Worm (Caenorhabditis elegans) whole organism, early embryonic: ENCODE results near the gene col-173.
A peak's percentile ranks its signal among the peaks of the same experiment; 100 is the strongest.
"Not testable (repeated sequence)": the region's sequence is repeated elsewhere in the genome, so short reads cannot be mapped to it uniquely, and the experiment has no call there.

Experiments used
- B0310.2 ChIP-seq: sonication (generic microtip); optimal IDR thresholded peaks from 2 replicates; lab custom pipeline; 2016; ENCODE audit warnings: mild to moderate bottlenecking, missing genetic modification characterization, missing compliant biosample characterization
- F13C5.2 ChIP-seq: sonication (generic microtip); optimal IDR thresholded peaks from 2 replicates; lab custom pipeline; 2017; ENCODE audit warnings: mild to moderate bottlenecking, missing genetic modification characterization, inconsistent platforms, missing compliant biosample characterization
- aly-1 ChIP-seq: sonication (generic microtip); optimal IDR thresholded peaks from 2 replicates; lab custom pipeline; 2016; ENCODE audit warnings: missing genetic modification characterization, missing compliant biosample characterization
- ama-1 ChIP-seq: fragments of 150-350 bp; optimal IDR thresholded peaks from 2 replicates; lab custom pipeline; 2014
- ceh-13 ChIP-seq: fragments of 200-800 bp; sonication (Bioruptor generic); optimal IDR thresholded peaks from 2 replicates; lab custom pipeline; 2018; ENCODE audit warnings: mild to moderate bottlenecking, missing genetic modification characterization, missing compliant biosample characterization
- ceh-36 ChIP-seq: sonication (generic microtip); optimal IDR thresholded peaks from 2 replicates; lab custom pipeline; 2016; ENCODE audit warnings: missing genetic modification characterization, inconsistent platforms, missing compliant biosample characterization
- ets-7 ChIP-seq: sonication (generic microtip); optimal IDR thresholded peaks from 2 replicates; lab custom pipeline; 2016; ENCODE audit warnings: missing genotype, missing genetic modification characterization, missing compliant biosample characterization
- flt-1 ChIP-seq: fragments of 200-800 bp; sonication (Bioruptor generic); IDR thresholded peaks from 2 replicates; pipeline ENCODE4 v1.3.6; 2022; ENCODE audit warnings: missing genetic modification characterization, missing compliant biosample characterization
- hmbx-1 ChIP-seq: sonication (generic microtip); optimal IDR thresholded peaks from 2 replicates; lab custom pipeline; 2016; ENCODE audit warnings: mild to moderate bottlenecking, missing genetic modification characterization, missing compliant biosample characterization
- hmg-4 ChIP-seq: fragments of 200-800 bp; sonication (Bioruptor generic); optimal IDR thresholded peaks from 2 replicates; lab custom pipeline; 2018; ENCODE audit warnings: mild to moderate bottlenecking, missing genetic modification characterization, missing compliant biosample characterization
- hnd-1 ChIP-seq: sonication (generic microtip); optimal IDR thresholded peaks from 2 replicates; lab custom pipeline; 2016; ENCODE audit warnings: missing genetic modification characterization, missing compliant biosample characterization
- pes-1 ChIP-seq: fragments of 200-800 bp; sonication (Bioruptor generic); IDR thresholded peaks from 2 replicates; pipeline ENCODE4 v1.3.6; 2022; ENCODE audit warnings: missing genetic modification reagents, missing genetic modification characterization, missing compliant biosample characterization
- scrt-1 ChIP-seq: fragments of 200-800 bp; sonication (Bioruptor generic); IDR thresholded peaks from 2 replicates; pipeline ENCODE4 v1.3.6; 2022; ENCODE audit warnings: missing genetic modification characterization, missing compliant biosample characterization
- sea-1 ChIP-seq: fragments of 200-800 bp; sonication (Bioruptor generic); conservative IDR thresholded peaks from 2 replicates; pipeline ENCODE4 v1.3.6; 2022; ENCODE audit warnings: missing genetic modification characterization, missing compliant biosample characterization
- tbx-11 ChIP-seq: fragments of 200-800 bp; sonication (Bioruptor generic); IDR thresholded peaks from 2 replicates; pipeline ENCODE4 v1.3.6; 2022; ENCODE audit warnings: missing genetic modification characterization, missing compliant biosample characterization
- tbx-37 ChIP-seq: fragments of 200-800 bp; sonication (Bioruptor generic); conservative IDR thresholded peaks from 2 replicates; pipeline ENCODE4 v1.3.6; 2022; ENCODE audit warnings: missing genetic modification reagents, missing genetic modification characterization, missing compliant biosample characterization
- tra-4 ChIP-seq: sonication (generic microtip); optimal IDR thresholded peaks from 2 replicates; lab custom pipeline; 2017; ENCODE audit warnings: missing genetic modification characterization, missing compliant biosample characterization

The col-173 gene

ce11 chrX:6885227-6885853 lies 8.0 kb upstream of the col-173 start, which contains the start of gene F41C6.7:
Gene F41C6.7, minus strand, starts transcription at chrX:6885277.
- TF ChIP-seq hnd-1 (no peak), ceh-13 (GFP tag; lab: Kevin White, UChicago) (no peak), tra-4 (tag; lab: Kevin White, UChicago) (no peak), tbx-11 (GFP tag; lab: Robert Waterston, UW) (no peak), ama-1 (lab: Kevin White, UChicago) (no peak), ets-7 (tag; lab: Kevin White, UChicago) (no peak), hmg-4 (GFP tag; lab: Kevin White, UChicago) (no peak), scrt-1 (GFP tag; lab: Robert Waterston, UW) (no peak), tbx-37 (no peak), hmbx-1 (no peak)

- TF ChIP-seq sea-1 (no peak), hnd-1 (no peak), aly-1 (no peak), ceh-36 (tag; lab: Kevin White, UChicago) (no peak), tbx-11 (GFP tag; lab: Robert Waterston, UW) (no peak)
Observed at ce11 chrX:6884439-6884838, 7.1 kb upstream of the col-173 start.

ce11 chrX:6881795-6882194 lies 4.5 kb upstream of the col-173 start, which contains the start of gene F41C6.6:
Gene F41C6.6, minus strand, starts transcription at chrX:6881895.
- not testable (repeated sequence) for TF ChIP-seq hmg-4 (GFP tag; lab: Kevin White, UChicago); tbx-11 (GFP tag; lab: Robert Waterston, UW); aly-1

ce11 chrX:6875273-6875672 lies 2.1 kb downstream of the col-173 start:
- TF ChIP-seq tbx-37: no peak
- no peak for TF ChIP-seq aly-1
- TF ChIP-seq F13C5.2 (tag; lab: Kevin White, UChicago): no peak
- no peak for TF ChIP-seq ceh-13 (GFP tag; lab: Kevin White, UChicago)
- no peak for TF ChIP-seq flt-1 (GFP tag; lab: Robert Waterston, UW)
- no peak for TF ChIP-seq hnd-1
- TF ChIP-seq ceh-36 (tag; lab: Kevin White, UChicago): no peak
- no peak for TF ChIP-seq hmbx-1
- no peak for TF ChIP-seq tbx-11 (GFP tag; lab: Robert Waterston, UW)
- TF ChIP-seq scrt-1 (GFP tag; lab: Robert Waterston, UW): no peak
- no peak for TF ChIP-seq hmg-4 (GFP tag; lab: Kevin White, UChicago)
- TF ChIP-seq sea-1: no peak
- no peak for TF ChIP-seq ets-7 (tag; lab: Kevin White, UChicago)
- no peak for TF ChIP-seq pes-1 (GFP tag; lab: Robert Waterston, UW)
- no peak for TF ChIP-seq tra-4 (tag; lab: Kevin White, UChicago)
- no peak for TF ChIP-seq ama-1 (lab: Kevin White, UChicago)
- no peak for TF ChIP-seq B0310.2 (tag; lab: Kevin White, UChicago)

- TF ChIP-seq ets-7 (tag; lab: Kevin White, UChicago) (no peak), aly-1 (no peak), F13C5.2 (tag; lab: Kevin White, UChicago) (no peak), hnd-1 (no peak), sea-1 (no peak)
Observed at ce11 chrX:6874723-6875122, 2.6 kb downstream of the col-173 start, which contains the start of gene F41C6.4. Gene F41C6.4, minus strand, starts transcription at chrX:6874823.

ce11 chrX:6868669-6869068 lies 8.7 kb downstream of the col-173 start, which contains the start of gene C53B7.6:
Gene C53B7.6, minus strand, starts transcription at chrX:6868769.
- not testable (repeated sequence) for TF ChIP-seq scrt-1 (GFP tag; lab: Robert Waterston, UW); ceh-36 (tag; lab: Kevin White, UChicago); hmbx-1

- 0 out of 2 replicates have a peak, but pooled peaks have one; percentile 52 for TF ChIP-seq tbx-11 (GFP tag; lab: Robert Waterston, UW)
- TF ChIP-seq pes-1 (GFP tag; lab: Robert Waterston, UW): no peak
- no peak for TF ChIP-seq hmbx-1
- TF ChIP-seq flt-1 (GFP tag; lab: Robert Waterston, UW): peak; percentile 47; the same call in 1 of the 2 replicates
- TF ChIP-seq ceh-36 (tag; lab: Kevin White, UChicago): no peak
- peak; percentile 76 for TF ChIP-seq sea-1
- peak; percentile 57 for TF ChIP-seq hmg-4 (GFP tag; lab: Kevin White, UChicago)
- TF ChIP-seq B0310.2 (tag; lab: Kevin White, UChicago): no peak
- no peak for TF ChIP-seq tra-4 (tag; lab: Kevin White, UChicago)
- TF ChIP-seq scrt-1 (GFP tag; lab: Robert Waterston, UW): peak; percentile 60; the same call in 1 of the 2 replicates
- TF ChIP-seq hnd-1: no peak
- TF ChIP-seq tbx-37: peak; percentile 41; the same call in 1 of the 2 replicates
- TF ChIP-seq ceh-13 (GFP tag; lab: Kevin White, UChicago): peak; percentile 27
Observed at ce11 chrX:6867707-6868106, 9.6 kb downstream of the col-173 start.

- TF ChIP-seq sea-1 (no peak), F13C5.2 (tag; lab: Kevin White, UChicago) (no peak), hnd-1 (no peak)
Observed at ce11 chrX:6866900-6867299, 10.4 kb downstream of the col-173 start.

ce11 chrX:6865839-6866238 lies 11.5 kb downstream of the col-173 start, which contains the start of gene odr-10:
Gene odr-10, minus strand, starts transcription at chrX:6865939.
- TF ChIP-seq ama-1 (lab: Kevin White, UChicago): no peak
- TF ChIP-seq ets-7 (tag; lab: Kevin White, UChicago): no peak
- no peak for TF ChIP-seq ceh-36 (tag; lab: Kevin White, UChicago)
- no peak for TF ChIP-seq hnd-1
- no peak for TF ChIP-seq hmg-4 (GFP tag; lab: Kevin White, UChicago)
- TF ChIP-seq sea-1: no peak
- no peak for TF ChIP-seq scrt-1 (GFP tag; lab: Robert Waterston, UW)
- TF ChIP-seq tbx-37: no peak
- TF ChIP-seq tbx-11 (GFP tag; lab: Robert Waterston, UW): no peak
- no peak for TF ChIP-seq tra-4 (tag; lab: Kevin White, UChicago)
- TF ChIP-seq aly-1: no peak
- no peak for TF ChIP-seq F13C5.2 (tag; lab: Kevin White, UChicago)
- TF ChIP-seq ceh-13 (GFP tag; lab: Kevin White, UChicago): no peak
- no peak for TF ChIP-seq flt-1 (GFP tag; lab: Robert Waterston, UW)
- no peak for TF ChIP-seq hmbx-1
- TF ChIP-seq B0310.2 (tag; lab: Kevin White, UChicago): no peak
- no peak for TF ChIP-seq pes-1 (GFP tag; lab: Robert Waterston, UW)
